Worm (Caenorhabditis elegans) whole organism, early embryonic: Measurements from ENCODE around the gene dnj-10.

Experiments used
- ama-1 ChIP-seq: fragments of 150-350 bp; optimal IDR thresholded peaks from 2 replicates; lab custom pipeline; 2014
- ceh-13 ChIP-seq: fragments of 200-800 bp; sonication (Bioruptor generic); optimal IDR thresholded peaks from 2 replicates; lab custom pipeline; 2018; ENCODE audit warnings: mild to moderate bottlenecking, missing genetic modification characterization, missing compliant biosample characterization
- ceh-36 ChIP-seq: sonication (generic microtip); optimal IDR thresholded peaks from 2 replicates; lab custom pipeline; 2016; ENCODE audit warnings: missing genetic modification characterization, inconsistent platforms, missing compliant biosample characterization
- ets-7 ChIP-seq: sonication (generic microtip); optimal IDR thresholded peaks from 2 replicates; lab custom pipeline; 2016; ENCODE audit warnings: missing genotype, missing genetic modification characterization, missing compliant biosample characterization
- flt-1 ChIP-seq: fragments of 200-800 bp; sonication (Bioruptor generic); IDR thresholded peaks from 2 replicates; pipeline ENCODE4 v1.3.6; 2022; ENCODE audit warnings: missing genetic modification characterization, missing compliant biosample characterization
- hmbx-1 ChIP-seq: sonication (generic microtip); optimal IDR thresholded peaks from 2 replicates; lab custom pipeline; 2016; ENCODE audit warnings: mild to moderate bottlenecking, missing genetic modification characterization, missing compliant biosample characterization
- hnd-1 ChIP-seq: sonication (generic microtip); optimal IDR thresholded peaks from 2 replicates; lab custom pipeline; 2016; ENCODE audit warnings: missing genetic modification characterization, missing compliant biosample characterization
- pes-1 ChIP-seq: fragments of 200-800 bp; sonication (Bioruptor generic); IDR thresholded peaks from 2 replicates; pipeline ENCODE4 v1.3.6; 2022; ENCODE audit warnings: missing genetic modification reagents, missing genetic modification characterization, missing compliant biosample characterization
- sea-1 ChIP-seq: fragments of 200-800 bp; sonication (Bioruptor generic); conservative IDR thresholded peaks from 2 replicates; pipeline ENCODE4 v1.3.6; 2022; ENCODE audit warnings: missing genetic modification characterization, missing compliant biosample characterization

DNA sequence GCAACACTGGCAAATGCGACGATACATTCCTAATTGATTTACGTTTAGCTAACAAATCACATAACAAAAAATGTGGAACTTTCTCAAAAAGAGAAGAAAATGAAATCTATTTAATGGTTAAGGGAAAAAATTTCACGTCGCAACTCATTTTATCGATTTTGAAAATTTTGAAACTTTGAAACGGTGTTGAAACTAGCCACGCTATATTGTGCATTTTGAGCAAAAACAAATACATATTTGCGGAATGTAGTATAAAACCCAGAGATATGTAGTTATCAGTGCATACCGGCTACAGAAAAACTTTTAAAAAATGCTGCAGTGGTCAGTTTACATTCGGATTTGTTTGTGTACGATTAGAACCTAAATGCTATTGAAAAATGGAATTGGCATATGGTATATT is 37.3 kb upstream of the dnj-10 start, which contains the start of gene C06E1.7:
- TF ChIP-seq flt-1 (GFP tag; lab: Robert Waterston, UW) (no peak), ceh-36 (tag; lab: Kevin White, UChicago) (no peak), pes-1 (no peak), sea-1 (no peak), ama-1 (lab: Kevin White, UChicago) (no peak), ceh-13 (GFP tag; lab: Kevin White, UChicago) (no peak), hnd-1 (tag; lab: Kevin White, UChicago) (no peak), hmbx-1 (tag; lab: Kevin White, UChicago) (no peak), ets-7 (tag; lab: Kevin White, UChicago) (no peak)
